Fruit fly (Drosophila melanogaster) whole organism, embryonic: ENCODE results near the gene Pop4.
A peak's percentile ranks its signal among the peaks of the same experiment; 100 is the strongest.

Source experiments
- CG10267 ChIP-seq: fragments of 200-800 bp; sonication (Bioruptor generic); optimal IDR thresholded peaks from 2 replicates; lab custom pipeline; 2018; ENCODE audit warnings: missing biosample characterization, mild to moderate bottlenecking, missing genetic modification characterization, moderate library complexity
- CG11247 ChIP-seq: fragments of 200-800 bp; sonication (Bioruptor generic); IDR thresholded peaks from 2 replicates; pipeline ENCODE4 v1.3.6; 2022; ENCODE audit warnings: missing biosample characterization, missing genetic modification characterization
- CG11398 ChIP-seq: fragments of 200-800 bp; sonication (Bioruptor generic); optimal IDR thresholded peaks from 2 replicates; lab custom pipeline; 2016; ENCODE audit warnings: missing biosample characterization, missing genetic modification characterization
- CG11456 ChIP-seq: fragments of 200-800 bp; sonication (Bioruptor generic); IDR thresholded peaks from 3 replicates; pipeline ENCODE4 v1.3.6; 2022; ENCODE audit warnings: missing biosample characterization, missing genetic modification characterization
- CG12659 ChIP-seq: fragments of 200-800 bp; sonication (Bioruptor generic); optimal IDR thresholded peaks from 3 replicates; lab custom pipeline; 2017; ENCODE audit warnings: mild to moderate bottlenecking, missing biosample characterization, missing genetic modification reagents, missing genetic modification characterization
- CG12769 ChIP-seq: fragments of 200-800 bp; sonication (Bioruptor generic); optimal IDR thresholded peaks from 2 replicates; lab custom pipeline; 2019; ENCODE audit warnings: missing biosample characterization, mild to moderate bottlenecking, missing genetic modification characterization, moderate library complexity
- CG13775 ChIP-seq: fragments of 200-800 bp; sonication (Bioruptor generic); optimal IDR thresholded peaks from 3 replicates; lab custom pipeline; 2017; ENCODE audit warnings: missing biosample characterization, mild to moderate bottlenecking, missing genetic modification characterization
- CG14050 ChIP-seq: fragments of 200-800 bp; sonication (Bioruptor generic); IDR thresholded peaks from 3 replicates; pipeline ENCODE4 v1.3.6; 2022; ENCODE audit warnings: missing biosample characterization, missing genetic modification characterization
- CG14667 ChIP-seq: fragments of 200-800 bp; sonication (Bioruptor generic); IDR thresholded peaks from 2 replicates; pipeline ENCODE4 v1.3.6; 2022; ENCODE audit warnings: missing biosample characterization, missing genetic modification characterization
- CG16779 ChIP-seq: fragments of 200-800 bp; sonication (Bioruptor generic); IDR thresholded peaks from 2 replicates; pipeline ENCODE4 v1.3.6; 2022; ENCODE audit warnings: missing biosample characterization, missing genetic modification characterization
- CG17361 ChIP-seq: fragments of 200-800 bp; sonication (Bioruptor generic); IDR thresholded peaks from 3 replicates; pipeline ENCODE4 v1.3.6; 2022; ENCODE audit warnings: missing biosample characterization, missing genetic modification characterization
- CG18262 ChIP-seq: fragments of 200-800 bp; optimal IDR thresholded peaks from 3 replicates; lab custom pipeline; 2019; ENCODE audit warnings: missing biosample characterization, mild to moderate bottlenecking, missing genetic modification characterization, moderate library complexity
- CG18599 ChIP-seq: fragments of 200-800 bp; sonication (Bioruptor generic); optimal IDR thresholded peaks from 3 replicates; lab custom pipeline; 2017; ENCODE audit warnings: missing biosample characterization, missing genetic modification characterization, mild to moderate bottlenecking, moderate library complexity, missing genetic modification reagents
- CG2678 ChIP-seq: fragments of 200-800 bp; sonication (Bioruptor generic); optimal IDR thresholded peaks from 3 replicates; lab custom pipeline; 2019; ENCODE audit warnings: missing biosample characterization, mild to moderate bottlenecking, missing genetic modification characterization, moderate library complexity
- CG32532 ChIP-seq: fragments of 200-800 bp; sonication (Bioruptor generic); IDR thresholded peaks from 2 replicates; pipeline ENCODE4 v1.3.6; 2022; ENCODE audit warnings: missing biosample characterization, missing genetic modification characterization
- CG4617 ChIP-seq: fragments of 200-800 bp; sonication (Bioruptor generic); optimal IDR thresholded peaks from 3 replicates; lab custom pipeline; 2016; ENCODE audit warnings: missing biosample characterization, missing genetic modification characterization, borderline replicate concordance
- CG6791 ChIP-seq: fragments of 200-800 bp; sonication (Bioruptor generic); IDR thresholded peaks from 3 replicates; pipeline ENCODE4 v1.3.6; 2022; ENCODE audit warnings: missing biosample characterization, missing genetic modification characterization; ENCODE audit not compliant: partially characterized antibody
- CG7556 ChIP-seq: fragments of 200-800 bp; sonication (Bioruptor generic); optimal IDR thresholded peaks from 2 replicates; lab custom pipeline; 2017; ENCODE audit warnings: missing biosample characterization, mild to moderate bottlenecking, missing genetic modification characterization
- CG7786 ChIP-seq: fragments of 200-800 bp; sonication (Bioruptor generic); optimal IDR thresholded peaks from 2 replicates; lab custom pipeline; 2016; ENCODE audit warnings: missing biosample characterization, missing genetic modification characterization
- CG8765 ChIP-seq: fragments of 200-800 bp; sonication (Bioruptor generic); IDR thresholded peaks from 2 replicates; pipeline ENCODE4 v1.3.6; 2022; ENCODE audit warnings: missing biosample characterization, missing genetic modification characterization
- CG8924 ChIP-seq: fragments of 200-800 bp; optimal IDR thresholded peaks from 3 replicates; lab custom pipeline; 2019; ENCODE audit warnings: missing biosample characterization, mild to moderate bottlenecking, missing genetic modification characterization, moderate library complexity
- Dfd ChIP-seq, 2 experiments: fragments of >200 bp; optimal IDR thresholded peaks; 2 replicates each; lab custom pipeline; 2017; ENCODE audit warnings: missing biosample characterization in 2 of 2, missing genetic modification characterization in 2 of 2
- Dp ChIP-seq: fragments of 200-800 bp; sonication (Bioruptor generic); optimal IDR thresholded peaks from 2 replicates; lab custom pipeline; 2018; ENCODE audit warnings: missing biosample characterization, mild to moderate bottlenecking, missing genetic modification characterization, moderate library complexity
- Elba2 ChIP-seq: fragments of 200-800 bp; sonication (Bioruptor generic); optimal IDR thresholded peaks from 3 replicates; lab custom pipeline; 2016; ENCODE audit warnings: missing biosample characterization, missing genetic modification characterization
- Ets65A ChIP-seq: fragments of 200-800 bp; sonication (Bioruptor generic); peaks from one replicate; lab custom pipeline; 2016; ENCODE audit warnings: missing biosample characterization, missing genetic modification characterization
- Lhr ChIP-seq: fragments of 200-800 bp; sonication (Bioruptor generic); optimal IDR thresholded peaks from 3 replicates; lab custom pipeline; 2017; ENCODE audit warnings: mild to moderate bottlenecking, missing biosample characterization, missing genetic modification reagents, missing genetic modification characterization
- Mad ChIP-seq: fragments of 200-800 bp; sonication (Bioruptor generic); optimal IDR thresholded peaks from 2 replicates; lab custom pipeline; 2016; ENCODE audit warnings: missing biosample characterization, missing genetic modification characterization
- Med ChIP-seq: fragments of 200-800 bp; sonication (Bioruptor generic); peaks from one replicate; lab custom pipeline; 2016; ENCODE audit warnings: missing biosample characterization, missing genetic modification characterization, mild to moderate bottlenecking, inconsistent platforms, moderate library complexity
- NFAT ChIP-seq: fragments of 200-800 bp; sonication (Bioruptor generic); IDR thresholded peaks from 2 replicates; pipeline ENCODE4 v1.3.6; 2022; ENCODE audit warnings: missing biosample characterization, missing genetic modification characterization
- Optix ChIP-seq: fragments of 200-800 bp; sonication (Bioruptor generic); IDR thresholded peaks from 3 replicates; pipeline ENCODE4 v1.3.6; 2022; ENCODE audit warnings: missing biosample characterization, missing genetic modification characterization
- Scr ChIP-seq: fragments of 200-800 bp; sonication (Bioruptor generic); IDR thresholded peaks from 2 replicates; pipeline ENCODE4 v1.3.6; 2022; ENCODE audit warnings: missing biosample characterization, missing genetic modification characterization; ENCODE audit not compliant: partially characterized antibody
- ac ChIP-seq: fragments of 200-800 bp; sonication (Bioruptor generic); optimal IDR thresholded peaks from 3 replicates; lab custom pipeline; 2017; ENCODE audit warnings: missing biosample characterization, mild to moderate bottlenecking, missing genetic modification characterization
- amos ChIP-seq: fragments of 200-800 bp; sonication (Bioruptor generic); IDR thresholded peaks from 2 replicates; pipeline ENCODE4 v1.3.6; 2022; ENCODE audit warnings: missing biosample characterization, missing genetic modification characterization; ENCODE audit not compliant: partially characterized antibody
- dan ChIP-seq: fragments of 200-800 bp; sonication (Bioruptor generic); IDR thresholded peaks from 2 replicates; pipeline ENCODE4 v1.3.6; 2022; ENCODE audit warnings: missing biosample characterization, missing genetic modification characterization
- exex ChIP-seq: fragments of 200-800 bp; sonication (Bioruptor generic); optimal IDR thresholded peaks from 4 replicates; lab custom pipeline; 2018; ENCODE audit warnings: missing biosample characterization, mild to moderate bottlenecking, missing genetic modification characterization, moderate library complexity
- h ChIP-seq: fragments of >200 bp; optimal IDR thresholded peaks from 2 replicates; lab custom pipeline; 2017
- ind ChIP-seq: fragments of 200-800 bp; sonication (Bioruptor generic); optimal IDR thresholded peaks from 3 replicates; lab custom pipeline; 2016; ENCODE audit warnings: missing biosample characterization, missing genetic modification characterization
- lbe ChIP-seq: fragments of 200-800 bp; sonication (Bioruptor generic); optimal IDR thresholded peaks from 2 replicates; lab custom pipeline; 2016; ENCODE audit warnings: missing biosample characterization, mild to moderate bottlenecking, missing genetic modification characterization
- lov ChIP-seq, 2 experiments: fragments of 200-800 bp in 1 of 2; fragments of >200 bp in 1 of 2; sonication (Bioruptor generic) in 1 of 2; IDR thresholded peaks in 1 of 2; optimal IDR thresholded peaks in 1 of 2; 2 replicates in 1 of 2; 3 replicates in 1 of 2; pipeline versions ENCODE4 v1.3.6 to Lab custom; 2017 to 2022; ENCODE audit warnings: missing biosample characterization in 1 of 2, missing genetic modification characterization in 1 of 2
- mld ChIP-seq: fragments of 200-800 bp; sonication (Bioruptor generic); IDR thresholded peaks from 3 replicates; pipeline ENCODE4 v1.3.6; 2022; ENCODE audit warnings: missing biosample characterization, missing genetic modification characterization; ENCODE audit not compliant: partially characterized antibody
- pfk ChIP-seq: fragments of 200-800 bp; sonication (Bioruptor generic); optimal IDR thresholded peaks from 2 replicates; lab custom pipeline; 2018; ENCODE audit warnings: missing biosample characterization, mild to moderate bottlenecking, missing genetic modification characterization, moderate library complexity
- pum ChIP-seq: fragments of 200-800 bp; sonication (Bioruptor generic); optimal IDR thresholded peaks from 2 replicates; lab custom pipeline; 2016; ENCODE audit warnings: missing biosample characterization, missing genetic modification characterization
- salm ChIP-seq: fragments of 200-800 bp; sonication (Bioruptor generic); optimal IDR thresholded peaks from 2 replicates; lab custom pipeline; 2018; ENCODE audit warnings: missing biosample characterization, mild to moderate bottlenecking, missing genetic modification characterization
- sd ChIP-seq: fragments of 200-800 bp; sonication (Bioruptor generic); optimal IDR thresholded peaks from 3 replicates; lab custom pipeline; 2018; ENCODE audit warnings: missing biosample characterization, mild to moderate bottlenecking, missing genetic modification characterization, moderate library complexity
- slp2 ChIP-seq: fragments of 200-800 bp; sonication (Bioruptor generic); optimal IDR thresholded peaks from 2 replicates; lab custom pipeline; 2016; ENCODE audit warnings: missing biosample characterization, missing genetic modification characterization
- stc ChIP-seq: fragments of 200-800 bp; sonication (Bioruptor generic); IDR thresholded peaks from 2 replicates; pipeline ENCODE4 v1.3.6; 2022; ENCODE audit warnings: missing biosample characterization, missing genetic modification characterization
- tio ChIP-seq: fragments of 200-800 bp; sonication (Bioruptor generic); optimal IDR thresholded peaks from 2 replicates; lab custom pipeline; 2017; ENCODE audit warnings: missing biosample characterization, missing genetic modification characterization, inconsistent platforms
- toy ChIP-seq: fragments of 200-800 bp; sonication (Bioruptor generic); IDR thresholded peaks from 2 replicates; pipeline ENCODE4 v1.3.6; 2022; ENCODE audit warnings: missing biosample characterization, missing genetic modification characterization
- vfl ChIP-seq: fragments of 200-800 bp; sonication (Bioruptor generic); optimal IDR thresholded peaks from 2 replicates; lab custom pipeline; 2016; ENCODE audit warnings: missing biosample characterization, missing genetic modification characterization
- zfh1 ChIP-seq: fragments of 200-800 bp; sonication (Bioruptor generic); IDR thresholded peaks from 3 replicates; pipeline ENCODE4 v1.3.6; 2022; ENCODE audit warnings: missing biosample characterization, missing genetic modification characterization

The Pop4 gene

dm6 chr3L:7961973-7962753 is 16.3 kb downstream of the Pop4 start (continued):
- no peak for TF ChIP-seq CG18599 (GFP tag; lab: Kevin White, UChicago)
- 0 out of 3 replicates have a peak, but pooled peaks have one; percentile 7 for TF ChIP-seq zfh1 (GFP tag; lab: Robert Waterston, UW)
- TF ChIP-seq tio (GFP tag; lab: Kevin White, UChicago): no peak
- TF ChIP-seq CG11247 (GFP tag; lab: Robert Waterston, UW): no peak
- TF ChIP-seq Optix (GFP tag; lab: Robert Waterston, UW): no peak
- peak; percentile 86 for TF ChIP-seq CG18262 (tag; lab: Kevin White, UChicago)
- no peak for TF ChIP-seq Ets65A (GFP tag; lab: Kevin White, UChicago)
- peak; percentile 52 for TF ChIP-seq CG7556 (GFP tag; lab: Kevin White, UChicago)
- TF ChIP-seq Elba2 (GFP tag; lab: Kevin White, UChicago): no peak
- no peak for TF ChIP-seq CG7786 (GFP tag; lab: Kevin White, UChicago)
- peak; percentile 45 for TF ChIP-seq CG10267 (tag; lab: Kevin White, UChicago)
- no peak for TF ChIP-seq lov (optimal IDR thresholded peaks at IDR 0.05; lab: Kevin White, UChicago)
- no peak for TF ChIP-seq lov (GFP tag; IDR thresholded peaks at IDR 0.05; lab: Robert Waterston, UW)
- peak; percentile 1 for TF ChIP-seq CG13775 (GFP tag; lab: Kevin White, UChicago)
- TF ChIP-seq Med: peak; percentile 44
- no peak for TF ChIP-seq Scr
- no peak for TF ChIP-seq dan (GFP tag; lab: Robert Waterston, UW)
- no peak for TF ChIP-seq h (lab: Kevin White, UChicago)
- no peak for TF ChIP-seq slp2 (GFP tag; lab: Kevin White, UChicago)
- no peak for TF ChIP-seq CG11398
- TF ChIP-seq Dp (GFP tag; lab: Kevin White, UChicago): no peak
- TF ChIP-seq CG6791 (GFP tag; lab: Robert Waterston, UW): no peak
- TF ChIP-seq CG12769 (tag; lab: Kevin White, UChicago): peak; percentile 5
- TF ChIP-seq sd (tag; lab: Kevin White, UChicago): no peak
- no peak for TF ChIP-seq amos (GFP tag; lab: Robert Waterston, UW)
- no peak for TF ChIP-seq NFAT (GFP tag; lab: Robert Waterston, UW)
- no peak for TF ChIP-seq ac (GFP tag; lab: Kevin White, UChicago)
- no peak for TF ChIP-seq Dfd (GFP tag; optimal IDR thresholded peaks at IDR 0.05; lab: Kevin White, UChicago)
- TF ChIP-seq CG14667 (GFP tag; lab: Robert Waterston, UW): no peak
- peak; percentile 50 for TF ChIP-seq CG8924
- no peak for TF ChIP-seq CG14050
- TF ChIP-seq CG11456 (GFP tag; lab: Robert Waterston, UW): no peak
- no peak for TF ChIP-seq CG16779 (GFP tag; lab: Robert Waterston, UW)
- peak; percentile 70 for TF ChIP-seq CG2678
- peak; percentile 100 for TF ChIP-seq exex (tag; lab: Kevin White, UChicago)
- no peak for TF ChIP-seq pum (GFP tag; lab: Kevin White, UChicago)
- no peak for TF ChIP-seq mld
- peak; percentile 23 for TF ChIP-seq CG12659
- TF ChIP-seq CG8765: no peak
- TF ChIP-seq ind (GFP tag; lab: Kevin White, UChicago): no peak
- peak; percentile 74 for TF ChIP-seq CG17361 (GFP tag; lab: Robert Waterston, UW)
- peak; percentile 84 for TF ChIP-seq salm (tag; lab: Kevin White, UChicago)
- TF ChIP-seq CG4617 (GFP tag; lab: Kevin White, UChicago): no peak
- TF ChIP-seq Lhr (GFP tag; lab: Kevin White, UChicago): no peak
- no peak for TF ChIP-seq Mad (GFP tag; lab: Kevin White, UChicago)
- TF ChIP-seq lbe (GFP tag; lab: Kevin White, UChicago): no peak
- no peak for TF ChIP-seq toy (GFP tag; lab: Robert Waterston, UW)
- 0 out of 2 replicates have a peak, but pooled peaks have one; percentile 15 for TF ChIP-seq CG32532 (GFP tag; lab: Robert Waterston, UW)
- TF ChIP-seq pfk: no peak
- no peak for TF ChIP-seq stc (GFP tag; lab: Robert Waterston, UW)
- TF ChIP-seq vfl: no peak
